Worm (Caenorhabditis elegans) whole organism, late embryonic: ENCODE results near the gene tag-180.

Experiments used
- ceh-45 ChIP-seq: fragments of 200-800 bp; sonication (Bioruptor generic); IDR thresholded peaks from 2 replicates; pipeline ENCODE4 v1.3.6; 2022; ENCODE audit warnings: missing genetic modification reagents, missing genetic modification characterization, missing compliant biosample characterization
- ceh-9 ChIP-seq: sonication (generic microtip); optimal IDR thresholded peaks from 2 replicates; lab custom pipeline; 2016; ENCODE audit warnings: mild to moderate bottlenecking, missing genetic modification characterization, inconsistent platforms, missing compliant biosample characterization

DNA sequence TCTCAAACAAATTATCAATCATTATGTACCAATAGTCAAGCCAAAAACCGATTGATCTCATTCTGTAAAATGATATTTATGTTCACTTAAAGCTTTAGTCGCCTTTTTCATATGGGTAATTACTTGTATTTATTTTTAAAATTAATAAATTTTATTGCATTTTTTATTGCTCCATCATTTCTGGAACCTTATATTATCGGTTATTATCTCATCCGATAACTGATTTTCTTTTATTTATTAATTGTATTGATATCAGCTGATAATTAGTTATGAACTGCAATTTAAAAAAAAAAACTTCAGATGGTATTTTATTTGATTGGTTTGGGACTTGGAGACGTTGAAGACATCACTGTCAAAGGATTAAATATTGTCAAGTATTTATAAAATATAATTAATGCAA lies 20.7 kb upstream of the tag-180 start, which contains the start of gene dph-5:
- TF ChIP-seq ceh-9 (tag; lab: Kevin White, UChicago), result no peak
- TF ChIP-seq ceh-45 (GFP tag; lab: Robert Waterston, UW), result no peak
